Worm (Caenorhabditis elegans) whole organism, young adult: ENCODE measurements around the gene ZK1098.6.

Experiments
- T07F8.4 ChIP-seq: sonication (generic microtip); optimal IDR thresholded peaks from 2 replicates; lab custom pipeline; 2016; ENCODE audit warnings: mild to moderate bottlenecking, missing genetic modification characterization, moderate library complexity, missing compliant biosample characterization
- ets-4 ChIP-seq: fragments of 200-800 bp; sonication (Bioruptor generic); optimal IDR thresholded peaks from 2 replicates; lab custom pipeline; 2018; ENCODE audit warnings: mild to moderate bottlenecking, missing genetic modification characterization, missing compliant biosample characterization
- ztf-18 ChIP-seq: sonication (generic microtip); optimal IDR thresholded peaks from 2 replicates; lab custom pipeline; 2016; ENCODE audit warnings: missing genotype, mild to moderate bottlenecking, missing genetic modification characterization, missing compliant biosample characterization

DNA sequence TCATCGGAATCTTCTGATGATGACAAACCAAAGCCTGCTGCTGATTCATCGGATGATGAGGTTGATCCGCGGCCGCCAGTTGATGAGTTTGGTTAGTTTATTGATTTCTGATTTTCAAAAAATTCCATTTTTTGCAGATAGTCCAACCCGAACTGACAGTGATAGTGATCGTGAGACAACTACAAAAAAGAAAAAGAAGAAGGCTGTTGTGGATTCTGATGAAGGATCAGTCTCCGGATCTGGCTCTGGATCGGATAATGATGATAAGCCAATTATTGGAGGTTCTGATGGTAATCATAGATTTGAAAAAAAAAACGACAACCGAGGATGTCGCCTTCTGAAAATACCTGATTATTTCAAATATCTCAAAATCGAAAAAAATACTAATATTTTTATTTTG, 30.9 kb upstream of the ZK1098.6 start:
- TF ChIP-seq ets-4 (GFP tag; lab: Kevin White, UChicago): no peak
- TF ChIP-seq T07F8.4 (tag; lab: Kevin White, UChicago): no peak
- no peak for TF ChIP-seq ztf-18 (tag; lab: Kevin White, UChicago)
